Worm (Caenorhabditis elegans) whole organism, L1 larva: ENCODE results near the gene tmed-1.

Source experiments
- C04F5.9 ChIP-seq: sonication (generic microtip); optimal IDR thresholded peaks from 2 replicates; lab custom pipeline; 2016; ENCODE audit warnings: missing genetic modification characterization, missing compliant biosample characterization
- C16A3.4 ChIP-seq: fragments of 150-350 bp; optimal IDR thresholded peaks from 2 replicates; lab custom pipeline; 2014; ENCODE audit warnings: missing biosample characterization, missing genetic modification characterization
- C34B4.2 ChIP-seq: sonication (generic microtip); optimal IDR thresholded peaks from 2 replicates; lab custom pipeline; 2017; ENCODE audit warnings: mild to moderate bottlenecking, missing genetic modification characterization, missing compliant biosample characterization
- ceh-82 ChIP-seq, 3 experiments: fragments of 150-350 bp in 1 of 3; sonication (generic microtip) in 2 of 3; optimal IDR thresholded peaks; 2 replicates each; lab custom pipeline; 2014 to 2017; ENCODE audit warnings: missing biosample characterization in 3 of 3, missing genetic modification characterization in 3 of 3
- ceh-88 ChIP-seq: fragments of 200-800 bp; sonication (Bioruptor generic); IDR thresholded peaks from 2 replicates; pipeline ENCODE4 v1.3.6; 2022; ENCODE audit warnings: missing genetic modification characterization, missing compliant biosample characterization
- ceh-90 ChIP-seq: sonication (generic microtip); optimal IDR thresholded peaks from 2 replicates; lab custom pipeline; 2016; ENCODE audit warnings: missing genetic modification characterization, missing compliant biosample characterization
- efl-1 ChIP-seq, 4 experiments: fragments of 150-350 bp; optimal IDR thresholded peaks in 3 of 4; peaks in 1 of 4; 1 replicate in 1 of 4; 2 replicates in 3 of 4; lab custom pipeline; 2014; ENCODE audit warnings: missing biosample characterization in 2 of 4, missing genetic modification characterization in 2 of 4, missing genetic modification reagents in 2 of 4
- egl-27 ChIP-seq, 2 experiments: fragments of 150-350 bp in 1 of 2; sonication (generic microtip); optimal IDR thresholded peaks; 3 replicates each; lab custom pipeline; 2017 to 2018; ENCODE audit warnings: missing biosample characterization in 2 of 2, missing genetic modification characterization in 2 of 2, missing genetic modification reagents in 2 of 2
- elt-2 ChIP-seq: sonication (generic microtip); optimal IDR thresholded peaks from 2 replicates; lab custom pipeline; 2016; ENCODE audit warnings: missing genetic modification characterization, mild to moderate bottlenecking, inconsistent platforms, missing compliant biosample characterization, missing genetic modification reagents
- elt-3 ChIP-seq, 6 experiments: fragments of 150-350 bp in 1 of 6; sonication (generic microtip); optimal IDR thresholded peaks; 2 replicates each; lab custom pipeline; 2017 to 2018; ENCODE audit warnings: missing biosample characterization in 6 of 6, missing genetic modification characterization in 6 of 6, inconsistent platforms in 1 of 6
- fkh-10 ChIP-seq: sonication (generic microtip); optimal IDR thresholded peaks from 2 replicates; lab custom pipeline; 2017; ENCODE audit warnings: missing biosample characterization, missing genetic modification reagents, missing genetic modification characterization
- fkh-4 ChIP-seq: sonication (generic microtip); optimal IDR thresholded peaks from 2 replicates; lab custom pipeline; 2016; ENCODE audit warnings: missing compliant biosample characterization, missing genetic modification characterization, borderline replicate concordance
- fos-1 ChIP-seq: fragments of 150-350 bp; optimal IDR thresholded peaks from 2 replicates; lab custom pipeline; 2014; ENCODE audit warnings: missing biosample characterization, missing genetic modification characterization
- grh-1 ChIP-seq: fragments of 200-800 bp; sonication (Bioruptor generic); IDR thresholded peaks from 2 replicates; pipeline ENCODE4 v1.3.6; 2022; ENCODE audit warnings: missing genetic modification reagents, missing genetic modification characterization, missing compliant biosample characterization
- hpl-2 ChIP-seq: fragments of 150-350 bp; optimal IDR thresholded peaks from 2 replicates; lab custom pipeline; 2014; ENCODE audit warnings: missing biosample characterization, missing genetic modification reagents, missing genetic modification characterization
- irx-1 ChIP-seq: sonication (generic microtip); optimal IDR thresholded peaks from 2 replicates; lab custom pipeline; 2016; ENCODE audit warnings: missing genetic modification characterization, missing compliant biosample characterization
- isw-1 ChIP-seq: fragments of 200-800 bp; sonication (Bioruptor generic); IDR thresholded peaks from 2 replicates; pipeline ENCODE4 v1.3.6; 2022; ENCODE audit warnings: missing genetic modification characterization, missing compliant biosample characterization
- lin-14 ChIP-seq: fragments of 200-800 bp; sonication (Bioruptor generic); optimal IDR thresholded peaks from 2 replicates; lab custom pipeline; 2018; ENCODE audit warnings: mild to moderate bottlenecking, missing genetic modification characterization, moderate library complexity, missing compliant biosample characterization
- lin-35 ChIP-seq, 2 experiments: fragments of 150-350 bp; optimal IDR thresholded peaks; 2 replicates each; lab custom pipeline; 2014; ENCODE audit warnings: missing biosample characterization in 2 of 2, missing genetic modification characterization in 2 of 2, missing genetic modification reagents in 2 of 2
- lin-39 ChIP-seq: fragments of 150-350 bp; optimal IDR thresholded peaks from 2 replicates; lab custom pipeline; 2014; ENCODE audit warnings: missing biosample characterization, missing genetic modification reagents, missing genetic modification characterization
- lsy-2 ChIP-seq, 2 experiments: fragments of 150-350 bp; optimal IDR thresholded peaks; 2 replicates each; lab custom pipeline; 2014; ENCODE audit warnings: missing biosample characterization in 2 of 2, missing genetic modification characterization in 2 of 2
- mef-2 ChIP-seq: fragments of 150-350 bp; optimal IDR thresholded peaks from 2 replicates; lab custom pipeline; 2014; ENCODE audit warnings: missing biosample characterization, missing genetic modification characterization
- nhr-11 ChIP-seq: fragments of 150-350 bp; optimal IDR thresholded peaks from 2 replicates; lab custom pipeline; 2014; ENCODE audit warnings: missing biosample characterization, missing genetic modification characterization
- nhr-28 ChIP-seq: fragments of 150-350 bp; optimal IDR thresholded peaks from 2 replicates; lab custom pipeline; 2014; ENCODE audit warnings: missing biosample characterization, missing genetic modification characterization
- nhr-71 ChIP-seq: sonication (generic microtip); optimal IDR thresholded peaks from 2 replicates; lab custom pipeline; 2016; ENCODE audit warnings: mild to moderate bottlenecking, missing genetic modification characterization, moderate library complexity, missing compliant biosample characterization
- pag-3 ChIP-seq: sonication (generic microtip); optimal IDR thresholded peaks from 2 replicates; lab custom pipeline; 2017; ENCODE audit warnings: missing genetic modification characterization, mild to moderate bottlenecking, missing compliant biosample characterization, antibody characterized with exemption, borderline replicate concordance; ENCODE audit not compliant: insufficient read depth
- pax-3 ChIP-seq: fragments of 200-800 bp; sonication (Bioruptor generic); optimal IDR thresholded peaks from 2 replicates; lab custom pipeline; 2018; ENCODE audit warnings: mild to moderate bottlenecking, missing genetic modification characterization, moderate library complexity, missing compliant biosample characterization
- skn-1 ChIP-seq: fragments of 150-350 bp; optimal IDR thresholded peaks from 2 replicates; lab custom pipeline; 2014; ENCODE audit warnings: missing biosample characterization, missing genetic modification characterization
- snpc-4 ChIP-seq: fragments of 150-350 bp; optimal IDR thresholded peaks from 2 replicates; lab custom pipeline; 2014; ENCODE audit warnings: missing biosample characterization, missing genetic modification characterization
- snu-23 ChIP-seq: sonication (generic microtip); optimal IDR thresholded peaks from 2 replicates; lab custom pipeline; 2016; ENCODE audit warnings: missing genetic modification characterization, missing compliant biosample characterization
- sptf-1 ChIP-seq: fragments of 150-350 bp; optimal IDR thresholded peaks from 2 replicates; lab custom pipeline; 2014; ENCODE audit warnings: missing biosample characterization, missing genetic modification characterization
- unc-130 ChIP-seq: fragments of 150-350 bp; optimal IDR thresholded peaks from 2 replicates; lab custom pipeline; 2017; ENCODE audit warnings: missing biosample characterization, missing genetic modification characterization, inconsistent platforms
- unc-30 ChIP-seq: sonication (generic microtip); optimal IDR thresholded peaks from 2 replicates; lab custom pipeline; 2017; ENCODE audit warnings: missing biosample characterization, missing genetic modification characterization
- unc-86 ChIP-seq: sonication (generic microtip); optimal IDR thresholded peaks from 2 replicates; lab custom pipeline; 2016; ENCODE audit warnings: missing genetic modification characterization, missing compliant biosample characterization
- zag-1 ChIP-seq: fragments of 150-350 bp; optimal IDR thresholded peaks from 2 replicates; lab custom pipeline; 2014; ENCODE audit warnings: missing biosample characterization, missing genetic modification characterization
- zip-4 ChIP-seq: fragments of 200-800 bp; sonication (Bioruptor generic); optimal IDR thresholded peaks from 2 replicates; lab custom pipeline; 2018; ENCODE audit warnings: mild to moderate bottlenecking, missing genetic modification characterization, moderate library complexity, missing compliant biosample characterization
- ztf-11 ChIP-seq, 2 experiments: sonication (generic microtip); optimal IDR thresholded peaks; 2 replicates each; lab custom pipeline; 2016 to 2017; ENCODE audit warnings: missing genetic modification characterization in 2 of 2, missing biosample characterization in 1 of 2, missing compliant biosample characterization in 1 of 2

Gene tmed-1

DNA sequence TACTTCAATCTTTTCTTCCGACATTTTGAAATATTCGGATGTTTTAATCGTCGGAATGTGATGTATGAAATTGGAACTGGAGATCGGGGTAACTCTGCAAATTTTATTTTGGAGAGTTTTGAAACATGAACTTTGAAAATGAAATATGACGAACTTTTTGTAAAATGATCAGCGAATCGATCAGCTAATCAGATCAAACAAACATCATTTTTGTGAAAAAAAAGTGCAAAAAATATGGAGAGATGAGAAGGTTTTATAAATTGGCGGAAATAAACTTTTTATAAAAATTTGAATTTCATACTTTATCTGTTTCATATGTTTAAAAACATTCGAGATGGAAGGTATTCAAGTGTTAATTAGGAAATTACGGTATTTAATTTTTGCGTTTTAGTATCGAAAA lies 33.5 kb upstream of the tmed-1 start, which contains the start of gene dlc-2:
TSS of gene dlc-2 (minus strand) at position 101 of the 400 bp plus-strand sequence.
- TF ChIP-seq snu-23 (GFP tag; lab: Kevin White, UChicago): no peak
- no peak for TF ChIP-seq ceh-82 (tag; optimal IDR thresholded peaks at IDR 0.05; lab: Kevin White, UChicago)
- no peak for TF ChIP-seq sptf-1 (tag; lab: Kevin White, UChicago)
- TF ChIP-seq nhr-28 (tag; lab: Kevin White, UChicago): no peak
- TF ChIP-seq lin-14 (GFP tag; lab: Kevin White, UChicago): no peak
- no peak for TF ChIP-seq irx-1 (tag; lab: Kevin White, UChicago)
- TF ChIP-seq, all 84 proteins: peak for 0

DNA sequence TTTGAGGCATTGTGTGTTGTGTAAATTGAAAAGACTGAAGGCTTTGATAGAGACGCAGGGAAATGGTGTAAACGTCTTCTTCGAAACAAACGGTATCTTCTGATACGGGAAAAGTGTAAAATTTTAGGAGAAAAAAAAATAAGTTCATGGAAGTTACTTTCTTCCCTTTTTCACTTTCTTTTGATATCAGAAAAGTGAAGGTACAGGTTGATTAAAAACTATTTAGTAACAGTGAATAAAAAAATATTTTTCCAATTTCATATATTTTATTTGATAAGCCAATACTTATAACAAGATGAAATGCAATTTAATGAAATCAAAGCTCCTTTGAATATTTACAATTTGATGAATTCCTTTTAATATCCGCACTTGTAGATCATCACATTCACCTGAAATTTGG lies 32.4 kb upstream of the tmed-1 start, which contains the start of gene col-129:
TSS of gene col-129 (minus strand) at position 101 of the 400 bp plus-strand sequence.
- no peak for TF ChIP-seq ceh-88
- no peak for TF ChIP-seq irx-1 (tag; lab: Kevin White, UChicago)
- no peak for TF ChIP-seq elt-3 (tag; optimal IDR thresholded peaks at IDR 0.05; lab: Kevin White, UChicago)
- no peak for TF ChIP-seq unc-86 (tag; lab: Kevin White, UChicago)
- TF ChIP-seq hpl-2 (GFP tag; lab: Kevin White, UChicago): no peak

DNA sequence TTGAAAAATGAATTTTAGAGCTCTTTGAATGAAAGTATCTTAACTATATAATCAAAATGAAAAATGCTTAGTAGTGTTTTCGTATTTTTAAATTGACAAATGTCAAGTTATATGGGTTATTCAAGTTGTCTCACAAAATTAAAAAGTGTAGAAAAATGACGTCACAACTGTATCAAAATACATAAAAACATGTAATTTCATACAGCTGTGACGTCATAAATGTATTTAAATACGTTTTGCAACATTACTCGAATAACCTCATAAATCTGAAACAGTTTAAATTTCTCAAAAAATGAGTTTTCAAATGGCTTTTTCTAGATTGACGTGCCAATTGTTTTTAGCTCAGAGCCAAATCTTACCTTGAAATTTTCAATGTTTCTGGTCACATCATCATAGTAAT lies 31.8 kb upstream of the tmed-1 start:
- no peak for TF ChIP-seq nhr-28 (tag; lab: Kevin White, UChicago)
- no peak for TF ChIP-seq fkh-10 (GFP tag; lab: Kevin White, UChicago)

DNA sequence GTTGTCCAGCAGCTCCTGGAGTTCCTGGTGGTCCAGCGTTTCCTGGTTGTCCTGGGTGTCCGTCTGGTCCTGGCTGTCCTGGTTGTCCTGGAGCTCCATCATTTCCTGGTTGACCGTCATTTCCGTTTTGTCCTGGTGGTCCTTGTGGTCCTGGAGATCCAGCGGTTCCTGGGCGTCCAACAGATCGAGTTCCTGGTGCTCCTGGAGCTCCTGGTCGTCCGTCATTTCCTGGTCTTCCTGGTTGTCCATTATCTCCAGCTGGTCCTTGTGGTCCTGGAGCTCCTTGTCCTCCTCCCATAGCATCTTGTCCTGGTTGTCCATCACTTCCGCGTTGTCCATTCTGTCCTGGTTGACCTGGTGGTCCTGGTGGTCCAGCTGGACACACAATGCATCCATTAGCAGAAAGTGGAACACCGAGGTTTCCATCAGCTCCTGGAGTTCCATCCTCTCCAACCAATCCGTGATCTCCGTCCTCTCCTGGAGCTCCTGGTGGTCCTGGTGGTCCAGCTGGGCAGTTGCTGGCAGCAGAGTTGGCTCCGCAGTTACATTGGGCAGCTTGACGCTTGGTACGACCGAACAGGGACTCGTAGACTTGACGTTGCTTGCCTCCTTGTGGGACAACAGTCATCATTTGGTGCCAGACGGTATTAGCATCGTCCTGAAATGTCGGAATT lies 31.2 kb upstream of the tmed-1 start:
- TF ChIP-seq pax-3 (tag; lab: Kevin White, UChicago) (no peak), snpc-4 (no peak), ceh-90 (no peak), nhr-71 (no peak), fkh-4 (tag; lab: Kevin White, UChicago) (no peak), elt-2 (tag; lab: Kevin White, UChicago) (no peak)
- TF ChIP-seq, all 84 proteins: peak for 0

DNA sequence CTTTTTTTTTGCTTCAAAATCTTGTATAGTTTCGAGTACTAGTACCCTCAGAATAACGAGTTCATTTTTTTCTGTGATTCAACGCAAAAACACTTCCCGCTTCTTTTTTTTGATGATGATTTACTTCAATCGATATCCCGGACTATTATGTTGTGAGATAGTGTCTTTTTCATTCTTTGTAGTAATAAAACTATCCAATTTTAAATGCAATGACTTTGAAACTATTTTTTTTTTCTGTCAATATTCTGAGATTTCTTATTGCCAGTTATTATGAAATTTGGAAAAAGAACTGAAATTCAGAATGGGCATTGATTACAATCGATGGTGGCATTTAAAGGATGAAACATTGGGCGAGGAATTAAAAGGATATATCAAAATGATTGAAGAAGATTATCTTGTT lies 27.6 kb upstream of the tmed-1 start, which contains the start of gene M18.3:
TSS of gene M18.3 (plus strand) at position 301 of the 400 bp plus-strand sequence.
- TF ChIP-seq lin-35 (GFP tag; optimal IDR thresholded peaks at IDR 0.05; lab: Kevin White, UChicago) (no peak), fos-1 (tag; lab: Kevin White, UChicago) (no peak), unc-130 (tag; lab: Kevin White, UChicago) (no peak), zag-1 (no peak), grh-1 (no peak), C04F5.9 (tag; lab: Kevin White, UChicago) (no peak), lin-39 (no peak), fkh-10 (GFP tag; lab: Kevin White, UChicago) (no peak), isw-1 (GFP tag; lab: Robert Waterston, UW) (no peak)
- TF ChIP-seq, all 84 proteins: peak for 0

DNA sequence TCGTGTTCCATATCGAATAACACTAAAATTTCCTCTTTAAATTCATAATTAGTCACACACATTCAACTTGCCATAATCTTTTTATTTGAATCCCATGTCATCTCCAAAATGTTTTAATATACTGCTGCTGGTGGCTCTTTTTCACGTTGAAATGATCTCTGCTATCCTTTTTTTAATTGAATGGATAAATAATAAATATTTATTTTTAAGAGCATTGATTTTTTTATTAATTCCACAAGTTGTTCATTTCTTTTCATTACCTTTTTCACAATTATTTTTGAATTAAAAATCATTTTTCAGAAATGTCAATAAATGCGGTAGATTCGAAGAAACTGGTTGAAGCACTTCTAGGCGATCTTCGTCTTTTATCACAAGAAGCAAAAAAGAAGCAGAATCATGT lies 18.5 kb upstream of the tmed-1 start, which contains the start of gene mon-2:
TSS of gene mon-2 (plus strand) at position 301 of the 400 bp plus-strand sequence.
- no peak for TF ChIP-seq fkh-4 (tag; lab: Kevin White, UChicago)
- TF ChIP-seq egl-27 (tag; optimal IDR thresholded peaks at IDR 0.05; lab: Kevin White, UChicago): no peak
- no peak for TF ChIP-seq lsy-2 (tag; optimal IDR thresholded peaks at IDR 0.05; lab: Kevin White, UChicago)
- TF ChIP-seq ztf-11 (tag; optimal IDR thresholded peaks at IDR 0.05; lab: Kevin White, UChicago): no peak
- TF ChIP-seq skn-1 (tag; lab: Kevin White, UChicago): no peak
- no peak for TF ChIP-seq C16A3.4
- TF ChIP-seq C04F5.9 (tag; lab: Kevin White, UChicago): no peak
- no peak for TF ChIP-seq unc-86 (tag; lab: Kevin White, UChicago)
- no peak for TF ChIP-seq hpl-2 (GFP tag; lab: Kevin White, UChicago)
- no peak for TF ChIP-seq C34B4.2 (tag; lab: Kevin White, UChicago)
- TF ChIP-seq unc-30 (tag; lab: Kevin White, UChicago): no peak
- TF ChIP-seq pag-3: no peak
- no peak for TF ChIP-seq efl-1 (optimal IDR thresholded peaks at IDR 0.05; lab: Kevin White, UChicago)
- TF ChIP-seq efl-1 (GFP tag; optimal IDR thresholded peaks at IDR 0.05 in 1 of 2; lab: Kevin White, UChicago): no peak
- TF ChIP-seq nhr-11 (tag; lab: Kevin White, UChicago): no peak
- no peak for TF ChIP-seq mef-2
- no peak for TF ChIP-seq lin-14 (GFP tag; lab: Kevin White, UChicago)
- no peak for TF ChIP-seq zip-4 (GFP tag; lab: Kevin White, UChicago)
